Worm (Caenorhabditis elegans): Measurements from ENCODE around the gene B0416.4.

B0416.4 gene

DNA sequence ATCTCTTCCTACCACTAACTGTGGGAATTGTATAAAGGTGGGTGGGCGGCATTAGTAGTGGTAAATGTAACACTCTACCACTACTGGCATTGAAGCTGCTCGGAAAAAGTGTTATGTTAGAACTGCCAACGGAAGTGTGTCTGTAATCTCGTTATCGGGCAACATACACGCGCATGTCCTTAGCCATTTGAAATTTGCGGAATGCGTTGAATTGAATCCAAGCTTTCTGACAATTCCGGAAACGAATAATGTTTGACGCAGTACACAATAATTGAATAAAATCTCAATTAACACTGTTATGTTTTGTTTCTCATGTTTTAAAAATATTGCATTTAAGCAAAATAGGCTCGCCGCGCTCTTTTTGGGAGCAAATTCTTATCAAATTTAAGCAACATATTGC, 46.2 kb downstream of the B0416.4 start:
- TF ChIP-seq unc-62 (GFP tag; optimal IDR thresholded peaks at IDR 0.05): no peak
